Worm (Caenorhabditis elegans): ENCODE results near the gene C38H2.3.

DNA sequence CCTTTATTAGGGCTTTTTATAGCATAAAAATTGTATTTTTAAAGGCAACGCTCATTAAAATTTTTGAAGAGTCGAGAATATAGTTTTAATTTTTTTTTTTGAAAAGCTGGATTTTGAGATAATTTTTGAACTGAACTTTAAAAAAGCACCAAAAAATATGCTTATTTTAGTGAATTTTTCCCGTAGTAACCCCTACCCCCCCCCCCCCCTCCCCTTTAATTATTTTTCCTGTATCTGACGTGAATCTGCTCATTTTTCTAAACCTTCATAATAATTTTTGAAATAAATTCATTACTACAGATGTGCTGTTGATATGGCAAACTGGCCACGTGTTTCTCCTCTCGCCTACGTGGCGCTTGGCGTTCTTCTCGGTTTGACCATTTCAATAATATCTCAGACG is 4.9 kb downstream of the C38H2.3 start, which contains the start of gene C38H2.2:
- TF ChIP-seq fos-1 (tag; optimal IDR thresholded peaks at IDR 0.05) (no peak), unc-39 (tag; optimal IDR thresholded peaks at IDR 0.05) (no peak), snpc-4 (tag; optimal IDR thresholded peaks at IDR 0.05) (no peak), lsy-2 (tag; optimal IDR thresholded peaks at IDR 0.05) (no peak), zag-1 (tag; optimal IDR thresholded peaks at IDR 0.05) (no peak), nhr-10 (tag; optimal IDR thresholded peaks at IDR 0.05) (no peak), ztf-1 (GFP tag; conservative IDR thresholded peaks at IDR 0.05) (no peak), egl-27 (tag; optimal IDR thresholded peaks at IDR 0.05) (no peak)

Data from whole organism, L2 larva.